Fruit fly (Drosophila melanogaster): ENCODE data around the gene Men-b.

The Men-b gene

DNA sequence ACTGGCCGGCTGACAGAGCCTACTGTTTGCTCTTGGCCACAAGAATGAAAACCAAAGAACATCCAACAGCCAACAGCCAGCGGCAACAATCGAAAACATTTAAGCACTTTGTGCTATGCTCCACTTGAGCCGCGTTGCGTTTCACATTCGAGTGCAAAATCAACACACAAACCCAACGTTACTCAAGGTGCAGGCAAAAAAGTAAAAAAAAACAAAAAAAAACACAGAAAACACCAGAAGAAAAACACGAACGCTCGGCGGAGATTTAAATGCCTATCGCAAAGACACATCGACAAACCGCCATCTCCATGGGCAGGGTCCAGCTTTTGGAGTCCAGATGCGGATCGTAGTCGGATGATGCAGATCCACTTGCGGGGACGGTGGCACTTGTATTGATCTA, 52.4 kb downstream of the Men-b start:
- TF ChIP-seq CG9609 (GFP tag; optimal IDR thresholded peaks at IDR 0.05): no peak
- no peak for TF ChIP-seq Atf6 (GFP tag; IDR thresholded peaks at IDR 0.05)
- TF ChIP-seq CG12744 (GFP tag; optimal IDR thresholded peaks at IDR 0.05): no peak
- TF ChIP-seq CG6254 (GFP tag; optimal IDR thresholded peaks at IDR 0.05): no peak
- TF ChIP-seq mirr (GFP tag; optimal IDR thresholded peaks at IDR 0.05): no peak
- no peak for TF ChIP-seq MTF-1 (GFP tag; optimal IDR thresholded peaks at IDR 0.05; ENCODE audit: borderline replicate concordance)
- TF ChIP-seq bigmax (GFP tag; optimal IDR thresholded peaks at IDR 0.05): no peak
- TF ChIP-seq row (GFP tag; IDR thresholded peaks at IDR 0.05): no peak
- no peak for TF ChIP-seq Eip74EF (GFP tag; optimal IDR thresholded peaks at IDR 0.05)
- no peak for TF ChIP-seq CG6272 (GFP tag; IDR thresholded peaks at IDR 0.05)
- TF ChIP-seq nau (GFP tag; optimal IDR thresholded peaks at IDR 0.05): no peak
- TF ChIP-seq CG15073 (GFP tag; optimal IDR thresholded peaks at IDR 0.05): no peak
- no peak for TF ChIP-seq Max (GFP tag; optimal IDR thresholded peaks at IDR 0.05)
- no peak for TF ChIP-seq Xbp1 (GFP tag; optimal IDR thresholded peaks at IDR 0.05)
- TF ChIP-seq H2.0 (GFP tag; IDR thresholded peaks at IDR 0.05): no peak
- TF ChIP-seq chif (GFP tag; optimal IDR thresholded peaks at IDR 0.05): no peak
- TF ChIP-seq zfh2 (GFP tag; optimal IDR thresholded peaks at IDR 0.05): no peak
- no peak for TF ChIP-seq so (GFP tag; IDR thresholded peaks at IDR 0.05)
- no peak for TF ChIP-seq Ada2b (GFP tag; IDR thresholded peaks at IDR 0.05)

DNA sequence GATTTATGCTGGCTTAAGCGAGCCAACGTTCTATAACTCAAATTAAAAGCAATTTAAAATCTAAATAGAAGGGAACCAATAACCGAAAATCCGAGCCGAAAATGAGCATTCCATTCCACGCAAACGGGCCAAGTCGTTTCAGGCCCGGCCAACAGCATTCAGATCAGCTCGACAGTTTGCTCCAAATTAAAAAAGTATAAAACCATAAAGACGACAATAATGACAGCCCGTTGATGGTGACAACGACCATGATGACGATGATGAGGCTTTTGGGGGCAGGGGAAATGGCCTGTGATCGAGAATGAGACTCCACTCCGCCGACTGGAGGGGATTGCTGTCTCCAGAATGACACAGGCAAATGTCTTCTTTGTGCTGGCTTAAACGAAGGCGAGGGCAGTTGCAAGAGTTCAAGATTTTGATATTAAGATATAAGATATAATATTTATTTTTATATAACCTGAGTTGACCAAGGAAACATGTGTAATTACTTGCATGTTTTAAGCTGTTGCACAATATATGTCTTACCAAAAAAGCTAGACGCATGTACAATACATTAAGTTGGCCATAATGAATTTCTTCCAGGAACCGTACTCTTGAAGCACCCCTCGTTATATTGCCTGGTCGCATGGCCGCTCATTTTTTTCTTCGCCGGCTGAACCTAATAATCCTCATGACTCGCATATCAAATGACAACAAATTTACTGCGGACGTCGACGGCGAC, 53.4 kb downstream of the Men-b start:
- TF ChIP-seq MTF-1 (GFP tag; optimal IDR thresholded peaks at IDR 0.05; ENCODE audit: borderline replicate concordance) (no peak), CG11398 (GFP tag; optimal IDR thresholded peaks at IDR 0.05) (no peak), croc (GFP tag; conservative IDR thresholded peaks at IDR 0.05) (0 out of 3 replicates have a peak, but pooled peaks have one; percentile 17), lbe (GFP tag; optimal IDR thresholded peaks at IDR 0.05) (peak; percentile 3), Stat92E (GFP tag; optimal IDR thresholded peaks at IDR 0.05) (no peak), zfh2 (GFP tag; optimal IDR thresholded peaks at IDR 0.05) (no peak), GATAe (GFP tag; conservative IDR thresholded peaks at IDR 0.05) (no peak), CG1647 (GFP tag; optimal IDR thresholded peaks at IDR 0.05) (no peak), CG31441 (GFP tag; IDR thresholded peaks at IDR 0.05) (peak; percentile 60), CG1529 (GFP tag; optimal IDR thresholded peaks at IDR 0.05) (no peak), CG12299 (tag; optimal IDR thresholded peaks at IDR 0.05) (no peak), wdn (GFP tag; IDR thresholded peaks at IDR 0.05) (no peak), CG10979 (tag; optimal IDR thresholded peaks at IDR 0.05) (peak; percentile 62), ap (GFP tag; IDR thresholded peaks at IDR 0.05) (no peak), org-1 (GFP tag; optimal IDR thresholded peaks at IDR 0.05) (no peak), gem (tag; optimal IDR thresholded peaks at IDR 0.05) (peak; percentile 47), Ptx1 (GFP tag; IDR thresholded peaks at IDR 0.05) (0 out of 2 replicates have a peak, but pooled peaks have one; percentile 13), CG15073 (GFP tag; optimal IDR thresholded peaks at IDR 0.05) (no peak), corto (GFP tag; optimal IDR thresholded peaks at IDR 0.05) (no peak), Sox100B (GFP tag; optimal IDR thresholded peaks at IDR 0.05) (peak; percentile 33), cwo (GFP tag; optimal IDR thresholded peaks at IDR 0.05) (no peak), CG18262 (tag; optimal IDR thresholded peaks at IDR 0.05) (peak; percentile 66), CG12391 (tag; optimal IDR thresholded peaks at IDR 0.05) (peak; percentile 14), Jarid2 (GFP tag; optimal IDR thresholded peaks at IDR 0.05) (no peak), Oaz (GFP tag; IDR thresholded peaks at IDR 0.05) (no peak), Optix (GFP tag; IDR thresholded peaks at IDR 0.05) (no peak), kay (GFP tag; optimal IDR thresholded peaks at IDR 0.05) (no peak), CG5953 (GFP tag; IDR thresholded peaks at IDR 0.05) (no peak), lmd (GFP tag; IDR thresholded peaks at IDR 0.05) (0 out of 2 replicates have a peak, but pooled peaks have one; percentile 20), CG17361 (GFP tag; IDR thresholded peaks at IDR 0.05) (0 out of 3 replicates have a peak, but pooled peaks have one; percentile 19), CG12659 (GFP tag; optimal IDR thresholded peaks at IDR 0.05) (no peak), dati (GFP tag; IDR thresholded peaks at IDR 0.05) (no peak), nau (GFP tag; optimal IDR thresholded peaks at IDR 0.05) (no peak), CG15479 (GFP tag; optimal IDR thresholded peaks at IDR 0.05) (no peak)

Data from whole organism, embryonic.